Worm (Caenorhabditis elegans) whole organism, L4 larva: Measurements from ENCODE around the gene srh-218.
A peak's percentile ranks its signal among the peaks of the same experiment; 100 is the strongest.

Source experiments
- D1046.2 ChIP-seq: fragments of 200-800 bp; sonication (Bioruptor generic); IDR thresholded peaks from 2 replicates; pipeline ENCODE4 v1.3.6; 2022; ENCODE audit warnings: missing genetic modification characterization, missing compliant biosample characterization
- F10B5.3 ChIP-seq: sonication (generic microtip); optimal IDR thresholded peaks from 2 replicates; lab custom pipeline; 2016; ENCODE audit warnings: mild to moderate bottlenecking, missing genetic modification characterization, missing compliant biosample characterization
- Y48G9A.11 ChIP-seq: fragments of 200-800 bp; sonication (Bioruptor generic); IDR thresholded peaks from 2 replicates; pipeline ENCODE4 v1.3.6; 2022; ENCODE audit warnings: missing genetic modification reagents, missing genetic modification characterization, missing compliant biosample characterization
- Y75B8A.6 ChIP-seq: fragments of 200-800 bp; sonication (Bioruptor generic); IDR thresholded peaks from 2 replicates; pipeline ENCODE4 v1.3.6; 2022; ENCODE audit warnings: missing genetic modification reagents, missing genetic modification characterization, missing compliant biosample characterization
- ZK546.5 ChIP-seq, 2 experiments: sonication (generic microtip); optimal IDR thresholded peaks; 2 replicates each; lab custom pipeline; 2017; ENCODE audit warnings: missing biosample characterization in 2 of 2, missing genetic modification characterization in 2 of 2
- aly-2 ChIP-seq: sonication (generic microtip); optimal IDR thresholded peaks from 2 replicates; lab custom pipeline; 2018; ENCODE audit warnings: missing biosample characterization, missing genetic modification characterization
- arid-1 ChIP-seq: fragments of 200-800 bp; sonication (Bioruptor generic); conservative IDR thresholded peaks from 2 replicates; pipeline ENCODE4 v1.3.6; 2022; ENCODE audit warnings: missing genetic modification reagents, missing genetic modification characterization, missing compliant biosample characterization
- attf-4 ChIP-seq: sonication (generic microtip); optimal IDR thresholded peaks from 3 replicates; lab custom pipeline; 2017; ENCODE audit warnings: missing biosample characterization, missing genetic modification characterization
- ceh-20 ChIP-seq: fragments of 200-800 bp; sonication (Bioruptor generic); IDR thresholded peaks from 2 replicates; pipeline ENCODE4 v1.3.6; 2022; ENCODE audit warnings: missing genetic modification reagents, missing genetic modification characterization, missing compliant biosample characterization
- ceh-44 ChIP-seq: fragments of 200-800 bp; sonication (Bioruptor generic); IDR thresholded peaks from 2 replicates; pipeline ENCODE4 v1.3.6; 2022; ENCODE audit warnings: missing genetic modification reagents, missing genetic modification characterization, missing compliant biosample characterization
- ceh-62 ChIP-seq: sonication (generic microtip); optimal IDR thresholded peaks from 2 replicates; lab custom pipeline; 2017; ENCODE audit warnings: missing biosample characterization, missing genetic modification characterization
- cey-2 ChIP-seq: sonication (generic microtip); optimal IDR thresholded peaks from 3 replicates; lab custom pipeline; 2017; ENCODE audit warnings: missing genetic modification characterization, mild to moderate bottlenecking, missing compliant biosample characterization, antibody characterized with exemption, borderline replicate concordance; ENCODE audit not compliant: insufficient read depth
- ctbp-1 ChIP-seq: fragments of 200-800 bp; sonication (Bioruptor generic); IDR thresholded peaks from 2 replicates; pipeline ENCODE4 v1.3.6; 2022; ENCODE audit warnings: missing genetic modification reagents, missing genetic modification characterization, missing compliant biosample characterization
- daf-16 ChIP-seq, 3 experiments: sonication (generic microtip); optimal IDR thresholded peaks; 2 replicates each; lab custom pipeline; 2016 to 2017; ENCODE audit warnings: missing genetic modification characterization in 3 of 3, missing genetic modification reagents in 3 of 3, mild to moderate bottlenecking in 2 of 3, missing compliant biosample characterization in 2 of 3, missing biosample characterization in 1 of 3, moderate library complexity in 1 of 3
- daf-19 ChIP-seq: fragments of 200-800 bp; sonication (Bioruptor generic); conservative IDR thresholded peaks from 2 replicates; pipeline ENCODE4 v1.3.6; 2022; ENCODE audit warnings: missing genetic modification characterization, missing compliant biosample characterization
- dmd-6 ChIP-seq: fragments of 200-800 bp; sonication (Bioruptor generic); IDR thresholded peaks from 2 replicates; pipeline ENCODE4 v1.3.6; 2022; ENCODE audit warnings: missing genetic modification reagents, missing genetic modification characterization, missing compliant biosample characterization
- dve-1 ChIP-seq: sonication (generic microtip); optimal IDR thresholded peaks from 2 replicates; lab custom pipeline; 2017; ENCODE audit warnings: antibody characterized with exemption, mild to moderate bottlenecking, missing genetic modification characterization, missing compliant biosample characterization; ENCODE audit not compliant: insufficient read depth
- egl-43 ChIP-seq: fragments of 200-800 bp; sonication (Bioruptor generic); IDR thresholded peaks from 2 replicates; pipeline ENCODE4 v1.3.6; 2022; ENCODE audit warnings: missing genetic modification reagents, missing genetic modification characterization, missing compliant biosample characterization
- fkh-10 ChIP-seq: fragments of 150-350 bp; optimal IDR thresholded peaks from 2 replicates; lab custom pipeline; 2014; ENCODE audit warnings: missing biosample characterization, missing genetic modification reagents, missing genetic modification characterization
- gei-8 ChIP-seq: fragments of 200-800 bp; sonication (Bioruptor generic); optimal IDR thresholded peaks from 2 replicates; lab custom pipeline; 2018; ENCODE audit warnings: mild to moderate bottlenecking, missing genetic modification characterization, missing compliant biosample characterization
- hif-1 ChIP-seq, 2 experiments: sonication (generic microtip); optimal IDR thresholded peaks; 2 replicates each; lab custom pipeline; 2016 to 2017; ENCODE audit warnings: missing compliant biosample characterization in 2 of 2, missing genetic modification characterization in 2 of 2, missing genetic modification reagents in 2 of 2, missing genotype in 2 of 2, mild to moderate bottlenecking in 1 of 2
- hlh-30 ChIP-seq: sonication (generic microtip); optimal IDR thresholded peaks from 2 replicates; lab custom pipeline; 2017; ENCODE audit warnings: antibody characterized with exemption, mild to moderate bottlenecking, missing genetic modification characterization, missing compliant biosample characterization; ENCODE audit not compliant: insufficient read depth
- hmg-1.1 ChIP-seq: fragments of 200-800 bp; sonication (Bioruptor generic); IDR thresholded peaks from 2 replicates; pipeline ENCODE4 v1.3.6; 2022; ENCODE audit warnings: missing genetic modification reagents, missing genetic modification characterization, missing compliant biosample characterization
- lin-1 ChIP-seq: fragments of 200-800 bp; sonication (Bioruptor generic); IDR thresholded peaks from 2 replicates; pipeline ENCODE4 v1.3.6; 2022; ENCODE audit warnings: missing genetic modification reagents, missing genetic modification characterization, missing compliant biosample characterization
- lin-38 ChIP-seq: fragments of 200-800 bp; sonication (Bioruptor generic); IDR thresholded peaks from 2 replicates; pipeline ENCODE4 v1.3.6; 2022; ENCODE audit warnings: missing genetic modification reagents, missing genetic modification characterization, missing compliant biosample characterization
- lsy-2 ChIP-seq, 2 experiments: fragments of 150-350 bp in 1 of 2; sonication (generic microtip) in 1 of 2; optimal IDR thresholded peaks; 2 replicates each; lab custom pipeline; 2014 to 2017; ENCODE audit warnings: missing biosample characterization in 2 of 2, missing genetic modification characterization in 2 of 2
- mdl-1 ChIP-seq, 2 experiments: fragments of 150-350 bp in 1 of 2; sonication (generic microtip) in 1 of 2; optimal IDR thresholded peaks; 2 replicates each; lab custom pipeline; 2014 to 2017; ENCODE audit warnings: missing biosample characterization in 2 of 2, missing genetic modification characterization in 2 of 2
- mdt-29 ChIP-seq: fragments of 200-800 bp; sonication (Bioruptor generic); IDR thresholded peaks from 2 replicates; pipeline ENCODE4 v1.3.6; 2022; ENCODE audit warnings: missing genetic modification reagents, missing genetic modification characterization, missing compliant biosample characterization
- mep-1 ChIP-seq: fragments of 150-350 bp; sonication (generic microtip); optimal IDR thresholded peaks from 3 replicates; lab custom pipeline; 2014; ENCODE audit warnings: missing biosample characterization, missing genetic modification characterization
- mes-2 ChIP-seq: sonication (generic microtip); optimal IDR thresholded peaks from 2 replicates; lab custom pipeline; 2016; ENCODE audit warnings: missing genotype, mild to moderate bottlenecking, missing genetic modification characterization, missing compliant biosample characterization; ENCODE audit not compliant: poor library complexity, severe bottlenecking
- nhr-10 ChIP-seq: fragments of 150-350 bp; optimal IDR thresholded peaks from 2 replicates; lab custom pipeline; 2014; ENCODE audit warnings: missing biosample characterization, missing genetic modification characterization
- nhr-25 ChIP-seq: sonication (generic microtip); optimal IDR thresholded peaks from 2 replicates; lab custom pipeline; 2017; ENCODE audit warnings: missing genetic modification characterization, mild to moderate bottlenecking, missing compliant biosample characterization, antibody characterized with exemption, moderate library complexity, borderline replicate concordance; ENCODE audit not compliant: insufficient read depth
- nhr-28 ChIP-seq: fragments of 150-350 bp; optimal IDR thresholded peaks from 2 replicates; lab custom pipeline; 2014; ENCODE audit warnings: missing biosample characterization, missing genetic modification characterization
- nhr-77 ChIP-seq: fragments of 150-350 bp; optimal IDR thresholded peaks from 2 replicates; lab custom pipeline; 2014; ENCODE audit warnings: missing biosample characterization, missing genetic modification characterization
- php-3 ChIP-seq: fragments of 200-800 bp; sonication (Bioruptor generic); IDR thresholded peaks from 2 replicates; pipeline ENCODE4 v1.3.6; 2022; ENCODE audit warnings: missing genetic modification reagents, missing genetic modification characterization, missing compliant biosample characterization
- rbr-2 ChIP-seq: sonication (generic microtip); optimal IDR thresholded peaks from 2 replicates; lab custom pipeline; 2016; ENCODE audit warnings: missing genotype, missing genetic modification characterization, missing compliant biosample characterization
- sdz-12 ChIP-seq: fragments of 200-800 bp; sonication (Bioruptor generic); optimal IDR thresholded peaks from 2 replicates; lab custom pipeline; 2018; ENCODE audit warnings: mild to moderate bottlenecking, missing genetic modification characterization, missing compliant biosample characterization
- set-16 ChIP-seq: fragments of 200-800 bp; sonication (Bioruptor generic); IDR thresholded peaks from 2 replicates; pipeline ENCODE4 v1.3.6; 2022; ENCODE audit warnings: missing genetic modification reagents, missing genetic modification characterization, missing compliant biosample characterization
- snpc-1.2 ChIP-seq: fragments of 200-800 bp; sonication (Bioruptor generic); IDR thresholded peaks from 2 replicates; pipeline ENCODE4 v1.3.6; 2022; ENCODE audit warnings: missing genetic modification reagents, missing genetic modification characterization, missing compliant biosample characterization
- snpc-4 ChIP-seq: fragments of 150-350 bp; optimal IDR thresholded peaks from 2 replicates; lab custom pipeline; 2014; ENCODE audit warnings: missing biosample characterization, missing genetic modification characterization
- spr-1 ChIP-seq: sonication (generic microtip); optimal IDR thresholded peaks from 2 replicates; lab custom pipeline; 2016; ENCODE audit warnings: mild to moderate bottlenecking, missing genetic modification characterization, missing compliant biosample characterization
- tra-1 ChIP-seq: fragments of 200-800 bp; sonication (Bioruptor generic); IDR thresholded peaks from 2 replicates; pipeline ENCODE4 v1.3.6; 2022; ENCODE audit warnings: missing genetic modification reagents, missing genetic modification characterization, missing compliant biosample characterization
- unc-130 ChIP-seq: sonication (generic microtip); optimal IDR thresholded peaks from 2 replicates; lab custom pipeline; 2016; ENCODE audit warnings: missing genetic modification reagents, missing genetic modification characterization, missing compliant biosample characterization
- unc-62 ChIP-seq, 3 experiments: fragments of 150-350 bp in 1 of 3; sonication (generic microtip); optimal IDR thresholded peaks in 2 of 3; peaks in 1 of 3; 1 replicate in 1 of 3; 2 replicates in 2 of 3; lab custom pipeline; 2014 to 2017; ENCODE audit warnings: missing biosample characterization in 3 of 3, missing genetic modification characterization in 3 of 3, missing genetic modification reagents in 3 of 3, missing genotype in 1 of 3
- zip-11 ChIP-seq: fragments of 200-800 bp; sonication (Bioruptor generic); IDR thresholded peaks from 2 replicates; pipeline ENCODE4 v1.3.6; 2022; ENCODE audit warnings: missing genetic modification characterization, missing compliant biosample characterization

The srh-218 gene

DNA sequence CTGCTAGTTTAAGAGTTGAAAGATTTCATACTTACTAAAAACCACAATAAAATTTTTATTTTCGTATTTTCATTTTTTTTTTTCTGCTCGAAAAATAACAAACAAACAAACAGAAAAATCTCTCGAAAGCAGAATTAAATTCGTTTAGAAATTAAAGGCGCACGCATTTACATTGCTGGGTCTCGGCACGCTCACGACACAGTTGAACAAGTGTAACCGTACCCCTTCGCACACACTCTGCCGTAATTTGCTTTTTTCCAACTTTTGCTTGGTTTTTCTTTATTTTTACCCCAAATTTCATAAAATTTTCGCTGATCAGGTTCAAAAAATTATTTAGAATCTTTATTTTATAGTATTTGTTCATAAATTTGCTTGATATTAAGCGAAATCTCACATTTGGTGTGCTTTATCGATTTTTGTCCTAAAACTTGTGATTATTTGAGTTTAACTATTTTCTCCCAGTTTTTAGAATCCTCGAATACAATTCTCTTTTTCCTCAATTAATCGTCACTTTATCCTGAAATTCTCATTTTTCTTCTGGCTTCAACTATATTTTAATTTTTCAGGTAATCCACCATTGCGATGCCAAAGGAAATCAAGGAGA lies 17.9 kb downstream of the srh-218 start, which contains the start of gene rpl-38 (continued):
- TF ChIP-seq egl-43 (no peak), daf-19 (no peak), hmg-1.1 (peak; percentile 60; the same call in 1 of the 2 replicates), snpc-4 (tag; lab: Kevin White, UChicago) (peak; percentile 21), ZK546.5 (tag; optimal IDR thresholded peaks at IDR 0.05; lab: Kevin White, UChicago) (no peak), spr-1 (tag; lab: Kevin White, UChicago) (peak; percentile 58), cey-2 (no peak), snpc-1.2 (GFP tag; lab: Robert Waterston, UW) (peak; percentile 60), unc-130 (GFP tag; lab: Kevin White, UChicago) (peak; percentile 7), arid-1 (GFP tag; lab: Robert Waterston, UW) (peak; percentile 70; the same call in 1 of the 2 replicates), php-3 (GFP tag; lab: Robert Waterston, UW) (0 out of 2 replicates have a peak, but pooled peaks have one; percentile 26), D1046.2 (GFP tag; lab: Robert Waterston, UW) (peak; percentile 100), zip-11 (GFP tag; lab: Robert Waterston, UW) (no peak), nhr-25 (tag; lab: Kevin White, UChicago) (no peak), lin-1 (no peak), mep-1 (tag; lab: Kevin White, UChicago) (peak; percentile 83), unc-62 (GFP tag; optimal IDR thresholded peaks at IDR 0.05 in 1 of 2; lab: Kevin White, UChicago) (no peak), unc-62 (tag; optimal IDR thresholded peaks at IDR 0.05; lab: Kevin White, UChicago) (no peak), nhr-28 (tag; lab: Kevin White, UChicago) (peak; percentile 42), sdz-12 (GFP tag; lab: Kevin White, UChicago) (no peak), mdt-29 (GFP tag; lab: Robert Waterston, UW) (no peak), ceh-44 (GFP tag; lab: Robert Waterston, UW) (peak; percentile 35; the same call in 1 of the 2 replicates), dve-1 (peak; percentile 70), daf-16 (GFP tag; optimal IDR thresholded peaks at IDR 0.05; lab: Kevin White, UChicago) (peak in 1 of 2 experiments; percentile 42), daf-16 (tag; optimal IDR thresholded peaks at IDR 0.05; lab: Kevin White, UChicago) (peak; percentile 47), ctbp-1 (peak; percentile 44; the same call in 1 of the 2 replicates), hif-1 (tag; optimal IDR thresholded peaks at IDR 0.05; lab: Kevin White, UChicago) (peak in 1 of 2 experiments; percentile 62), lsy-2 (tag; optimal IDR thresholded peaks at IDR 0.05; lab: Kevin White, UChicago) (peak; percentile 95 to 99), nhr-77 (tag; lab: Kevin White, UChicago) (peak; percentile 83), gei-8 (GFP tag; lab: Kevin White, UChicago) (no peak), attf-4 (no peak), aly-2 (tag; lab: Kevin White, UChicago) (no peak), fkh-10 (GFP tag; lab: Kevin White, UChicago) (peak; percentile 29)

DNA sequence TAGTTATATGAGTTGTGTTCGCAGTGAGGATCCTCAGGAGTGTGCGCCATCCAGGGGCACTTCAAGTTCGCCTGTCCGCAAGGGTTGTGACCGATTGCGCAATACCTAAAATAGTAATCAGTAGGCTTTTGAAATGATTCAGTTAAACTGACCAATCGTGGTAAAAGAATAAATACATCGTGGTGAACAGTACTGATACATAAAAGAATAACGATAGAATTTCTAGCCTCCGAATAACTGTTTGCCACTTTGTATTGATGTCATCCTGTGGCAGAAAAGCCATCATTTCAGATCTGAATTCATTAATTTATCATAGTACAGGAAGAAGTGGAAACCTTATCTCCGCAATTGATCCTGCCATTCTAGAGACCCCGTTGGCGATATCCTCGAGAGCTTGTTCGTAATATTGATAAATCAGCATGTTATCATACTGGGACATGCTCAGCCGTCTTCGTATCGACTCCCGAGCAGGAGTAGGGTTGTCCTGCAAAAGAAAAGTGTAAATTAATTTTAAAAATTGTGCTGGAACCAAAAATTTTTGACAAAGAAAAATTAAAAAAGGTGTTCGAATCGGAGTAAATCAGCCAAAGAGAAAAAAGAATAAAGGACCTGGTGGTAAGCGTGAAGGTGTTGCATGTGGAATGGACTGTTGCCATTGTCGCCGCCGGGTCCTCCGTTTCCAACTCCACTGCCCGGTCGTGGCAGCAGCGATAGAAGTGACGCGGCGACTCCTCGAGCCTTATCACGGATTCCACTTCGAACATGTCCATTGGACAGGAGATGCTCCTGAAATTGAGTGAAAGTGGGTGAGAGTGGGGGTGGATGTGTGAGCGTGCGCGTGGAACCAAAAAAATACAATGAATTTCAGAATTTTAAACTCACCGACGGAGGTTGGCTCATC lies 19.3 kb downstream of the srh-218 start:
- no peak for TF ChIP-seq Y75B8A.6
- TF ChIP-seq dmd-6 = no peak
- TF ChIP-seq nhr-10 (tag; lab: Kevin White, UChicago) = no peak
- TF ChIP-seq hlh-30 = no peak
- peak; percentile 21 for TF ChIP-seq mes-2
- TF ChIP-seq Y48G9A.11 (GFP tag; lab: Robert Waterston, UW) = peak; percentile 50; the same call in 1 of the 2 replicates
- 0 out of 2 replicates have a peak, but pooled peaks have one; percentile 16 for TF ChIP-seq arid-1 (GFP tag; lab: Robert Waterston, UW)
- no peak for TF ChIP-seq ceh-20
- peak; percentile 62 for TF ChIP-seq lin-38 (GFP tag; lab: Robert Waterston, UW)
- no peak for TF ChIP-seq snpc-1.2 (GFP tag; lab: Robert Waterston, UW)
- TF ChIP-seq dve-1 = no peak
- TF ChIP-seq set-16 = peak; percentile 53; the same call in 1 of the 2 replicates
- no peak for TF ChIP-seq rbr-2 (tag; lab: Kevin White, UChicago)
- 0 out of 2 replicates have a peak, but pooled peaks have one; percentile 12 for TF ChIP-seq daf-19
- TF ChIP-seq ceh-62 (tag; lab: Kevin White, UChicago) = no peak
- peak; percentile 17 for TF ChIP-seq F10B5.3 (tag; lab: Kevin White, UChicago)
- no peak for TF ChIP-seq mdl-1 (tag; optimal IDR thresholded peaks at IDR 0.05; lab: Kevin White, UChicago)
- no peak for TF ChIP-seq tra-1
